Fruit fly (Drosophila melanogaster) whole organism, wandering third instar larva: ENCODE data around the gene CG13137.
A peak's percentile ranks its signal among the peaks of the same experiment; 100 is the strongest.

Source experiments
- CrebA ChIP-seq: fragments of 200-800 bp; sonication (Bioruptor generic); optimal IDR thresholded peaks from 2 replicates; lab custom pipeline; 2016; ENCODE audit warnings: missing biosample characterization, mild to moderate bottlenecking, missing genetic modification characterization, borderline replicate concordance
- Dfd ChIP-seq: fragments of >200 bp; optimal IDR thresholded peaks from 2 replicates; lab custom pipeline; 2017; ENCODE audit warnings: missing biosample characterization, missing genetic modification characterization
- Hnf4 ChIP-seq: fragments of 200-800 bp; sonication (Bioruptor generic); optimal IDR thresholded peaks from 2 replicates; lab custom pipeline; 2016; ENCODE audit warnings: missing biosample characterization, mild to moderate bottlenecking, missing genetic modification characterization
- Myc ChIP-seq: fragments of >200 bp; optimal IDR thresholded peaks from 2 replicates; lab custom pipeline; 2017
- foxo ChIP-seq, 2 experiments: fragments of 200-800 bp; sonication (Bioruptor generic); optimal IDR thresholded peaks; 2 replicates in 1 of 2; 3 replicates in 1 of 2; lab custom pipeline; 2016 to 2017; ENCODE audit warnings: missing biosample characterization in 2 of 2, missing genetic modification characterization in 2 of 2
- fru ChIP-seq: fragments of 200-800 bp; sonication (Bioruptor generic); optimal IDR thresholded peaks from 3 replicates; lab custom pipeline; 2016; ENCODE audit warnings: missing biosample characterization, mild to moderate bottlenecking, missing genetic modification characterization
- h ChIP-seq: fragments of 200-800 bp; sonication (Bioruptor generic); optimal IDR thresholded peaks from 3 replicates; lab custom pipeline; 2016; ENCODE audit warnings: missing biosample characterization, mild to moderate bottlenecking, missing genetic modification characterization
- lola ChIP-seq: fragments of >200 bp; optimal IDR thresholded peaks from 2 replicates; lab custom pipeline; 2017; ENCODE audit warnings: missing biosample characterization, missing genetic modification characterization
- pan ChIP-seq: fragments of >200 bp; optimal IDR thresholded peaks from 2 replicates; lab custom pipeline; 2017
- sage ChIP-seq: fragments of 200-800 bp; sonication (Bioruptor generic); optimal IDR thresholded peaks from 2 replicates; lab custom pipeline; 2016; ENCODE audit warnings: missing biosample characterization, mild to moderate bottlenecking, missing genetic modification characterization

DNA sequence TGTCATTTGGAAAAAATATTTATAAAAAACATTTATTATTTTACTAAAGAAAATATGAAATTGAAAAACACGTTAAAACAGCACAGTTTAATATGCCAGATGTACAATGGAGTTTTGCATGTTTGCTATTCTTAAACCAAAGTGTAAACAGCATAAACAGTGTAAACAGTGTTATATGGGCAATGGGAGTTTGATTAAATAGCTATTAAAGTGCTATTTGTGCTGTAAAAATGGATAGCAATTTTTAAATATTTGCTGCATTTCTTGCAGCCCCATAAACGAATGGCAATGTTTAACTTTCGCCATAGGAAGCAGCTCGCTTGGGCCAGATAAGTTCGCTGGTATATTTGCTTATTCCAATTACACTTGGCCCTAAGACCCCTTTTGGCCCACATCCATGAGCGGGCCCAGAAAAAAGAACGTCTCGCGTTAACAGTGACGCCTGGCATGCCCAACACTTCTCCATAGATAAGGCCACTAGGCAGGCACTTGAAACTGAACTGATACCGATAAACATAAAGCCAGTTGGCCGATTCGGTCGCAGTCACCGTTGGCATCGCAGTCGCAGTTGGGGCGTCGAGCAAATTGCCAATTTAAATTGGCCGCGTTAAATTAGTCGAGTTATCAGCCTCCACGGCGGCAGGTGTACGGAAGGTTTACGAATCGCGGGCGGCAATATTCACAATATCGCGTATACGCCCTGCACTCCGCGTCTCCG is 28.1 kb upstream of the CG13137 start, which contains the start of gene CG4839:
- TF ChIP-seq Dfd (GFP tag; lab: Kevin White, UChicago) (no peak), fru (GFP tag; lab: Kevin White, UChicago) (peak; percentile 29), Myc (no peak), CrebA (GFP tag; lab: Kevin White, UChicago) (no peak), lola (GFP tag; lab: Kevin White, UChicago) (no peak), h (peak; percentile 58), foxo (GFP tag; optimal IDR thresholded peaks at IDR 0.05; lab: Kevin White, UChicago) (peak in 1 of 2 experiments; percentile 52), Hnf4 (GFP tag; lab: Kevin White, UChicago) (no peak), pan (lab: Kevin White, UChicago) (no peak), sage (GFP tag; lab: Kevin White, UChicago) (no peak)
